Worm (Caenorhabditis elegans) whole organism, L1 larva: ENCODE data around the gene fkh-9.

Experiments used
- fkh-10 ChIP-seq: sonication (generic microtip); optimal IDR thresholded peaks from 2 replicates; lab custom pipeline; 2017; ENCODE audit warnings: missing biosample characterization, missing genetic modification reagents, missing genetic modification characterization
- ztf-4 ChIP-seq: fragments of 150-350 bp; optimal IDR thresholded peaks from 2 replicates; lab custom pipeline; 2014; ENCODE audit warnings: missing biosample characterization, missing genetic modification characterization

- TF ChIP-seq ztf-4 (tag; lab: Kevin White, UChicago) (no peak), fkh-10 (GFP tag; lab: Kevin White, UChicago) (no peak)
Measured at ce11 chrX:3793389-3793788, 33.4 kb downstream of the fkh-9 start.
